Worm (Caenorhabditis elegans) whole organism, mixed stage, embryonic: Measurements from ENCODE around the gene fipr-1.

ENCODE experiments used
- elt-3 ChIP-seq: fragments of 150-350 bp; optimal IDR thresholded peaks from 2 replicates; lab custom pipeline; 2014; ENCODE audit warnings: missing biosample characterization, missing genetic modification characterization
- unc-62 ChIP-seq: fragments of 150-350 bp; optimal IDR thresholded peaks from 2 replicates; lab custom pipeline; 2014; ENCODE audit warnings: missing biosample characterization, missing genetic modification reagents, missing genetic modification characterization

DNA sequence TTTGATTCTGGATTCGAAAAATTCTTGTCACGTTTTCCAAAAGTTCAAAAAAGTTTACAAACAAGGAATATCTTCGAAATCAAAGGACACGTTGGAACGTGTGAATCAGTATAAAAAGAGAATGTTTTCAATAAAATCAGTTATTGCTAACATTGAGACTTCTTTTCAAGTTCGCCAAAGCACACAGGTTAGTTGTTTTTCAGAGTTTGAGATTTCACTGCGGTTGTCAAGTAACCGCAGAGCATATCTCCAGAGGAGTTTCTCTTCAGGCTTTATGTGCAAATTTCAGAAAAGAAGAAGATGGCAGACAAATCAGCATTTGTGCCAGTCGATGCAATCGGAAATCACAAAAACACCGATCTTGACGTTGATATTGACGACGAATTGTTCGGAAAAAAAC, 24.6 kb upstream of the fipr-1 start, which contains the start of gene K01D12.15:
- TF ChIP-seq elt-3 (tag; lab: Kevin White, UChicago), result no peak
- no peak for TF ChIP-seq unc-62 (GFP tag; lab: Kevin White, UChicago)
